Worm (Caenorhabditis elegans): ENCODE measurements around the gene nhr-286.

ce11 chrV:7132248-7132647 lies 40.8 kb upstream of the nhr-286 start, which contains the start of gene sre-10:
- TF ChIP-seq W03F9.2 (tag; optimal IDR thresholded peaks at IDR 0.05) (no peak), him-1 (tag; optimal IDR thresholded peaks at IDR 0.05) (no peak)
